Fruit fly (Drosophila melanogaster): ENCODE results near the gene PVRAP.

The PVRAP gene

DNA sequence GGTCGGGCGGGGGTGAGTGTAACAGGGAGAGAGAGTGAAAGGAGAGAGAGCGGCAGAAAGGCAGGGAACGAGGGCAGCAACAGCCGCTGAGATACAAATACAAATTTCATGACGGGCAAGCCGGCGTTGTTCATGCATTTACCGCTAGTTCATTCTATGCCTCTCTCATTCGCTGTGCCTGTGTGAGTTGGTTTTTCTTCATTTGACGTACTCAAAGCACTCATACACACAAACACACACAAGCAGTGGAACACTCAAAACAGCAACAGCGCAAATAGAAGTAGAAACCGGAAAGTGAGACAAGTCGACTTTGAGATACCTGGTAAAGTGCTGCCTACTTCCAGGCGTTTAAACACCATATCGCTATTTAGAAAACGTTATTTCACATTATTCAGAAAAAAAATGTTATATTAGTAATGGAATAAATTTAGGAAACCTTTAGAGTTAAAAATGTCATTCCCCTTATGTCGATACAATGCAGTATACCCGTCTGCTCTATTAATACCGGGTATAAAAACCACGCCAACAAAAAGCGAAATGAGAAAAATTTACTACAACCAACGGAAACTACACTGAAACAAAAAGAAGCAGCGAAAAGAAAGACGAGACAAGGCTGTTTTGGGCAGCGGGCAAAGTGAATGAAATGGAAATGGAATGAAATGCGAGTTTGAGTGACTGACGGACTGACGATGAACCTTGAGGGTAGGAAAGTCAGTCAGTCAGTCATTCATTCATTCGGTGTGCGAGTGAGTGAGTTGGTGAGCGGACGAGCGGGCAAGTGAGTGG, 20.7 kb upstream of the PVRAP start (continued):
- TF ChIP-seq CG2129 (GFP tag; IDR thresholded peaks at IDR 0.05; ENCODE audit: partially characterized antibody) (no peak), MBD-R2 (GFP tag; IDR thresholded peaks at IDR 0.05) (peak; percentile 55; the same call in 1 of the 2 replicates), Hr51 (GFP tag; optimal IDR thresholded peaks at IDR 0.05) (peak; percentile 70 to 93), Hr78 (GFP tag; optimal IDR thresholded peaks at IDR 0.05) (peak in 1 of 2 experiments; percentile 87), so (GFP tag; IDR thresholded peaks at IDR 0.05) (peak; percentile 88), sna (GFP tag; IDR thresholded peaks at IDR 0.05; ENCODE audit: partially characterized antibody) (no peak), grau (tag; optimal IDR thresholded peaks at IDR 0.05) (peak; percentile 88), CG3726 (GFP tag; IDR thresholded peaks at IDR 0.05) (peak; percentile 94), gro (GFP tag; optimal IDR thresholded peaks at IDR 0.05) (peak; percentile 54), CG15479 (GFP tag; optimal IDR thresholded peaks at IDR 0.05) (no peak), NC2β (GFP tag; optimal IDR thresholded peaks at IDR 0.05) (peak; percentile 91), ac (GFP tag; optimal IDR thresholded peaks at IDR 0.05) (peak; percentile 76), CG14710 (tag; optimal IDR thresholded peaks at IDR 0.05) (peak; percentile 96), CG18599 (GFP tag; optimal IDR thresholded peaks at IDR 0.05) (peak; percentile 90), CG16813 (GFP tag; IDR thresholded peaks at IDR 0.05; ENCODE audit: partially characterized antibody) (no peak), CG10565 (GFP tag; optimal IDR thresholded peaks at IDR 0.05) (peak; percentile 86), CG14667 (GFP tag; IDR thresholded peaks at IDR 0.05) (peak; percentile 96), CG7271 (tag; optimal IDR thresholded peaks at IDR 0.05) (peak; percentile 80), her (GFP tag; optimal IDR thresholded peaks at IDR 0.05) (peak; percentile 79), CG6854 (GFP tag; optimal IDR thresholded peaks at IDR 0.05) (peak; percentile 73), tna (GFP tag; IDR thresholded peaks at IDR 0.05; ENCODE audit: partially characterized antibody) (no peak), Bdp1 (GFP tag; optimal IDR thresholded peaks at IDR 0.05) (peak; percentile 81), CG12659 (GFP tag; optimal IDR thresholded peaks at IDR 0.05) (peak; percentile 84), peb (GFP tag; IDR thresholded peaks at IDR 0.05) (peak; percentile 97), CG17359 (tag; optimal IDR thresholded peaks at IDR 0.05) (peak; percentile 97), CG34376 (GFP tag; optimal IDR thresholded peaks at IDR 0.05) (no peak), CG15601 (tag; optimal IDR thresholded peaks at IDR 0.05) (peak; percentile 94), CG43689 (GFP tag; IDR thresholded peaks at IDR 0.05) (peak; percentile 78), CG2889 (GFP tag; IDR thresholded peaks at IDR 0.05) (peak; percentile 89), lilli (GFP tag; optimal IDR thresholded peaks at IDR 0.05) (peak; percentile 84), dpn (GFP tag; optimal IDR thresholded peaks at IDR 0.05) (peak; percentile 91 to 94), br (optimal IDR thresholded peaks at IDR 0.05) (no peak), CG6272 (GFP tag; IDR thresholded peaks at IDR 0.05) (peak; percentile 95), nom (GFP tag; optimal IDR thresholded peaks at IDR 0.05) (no peak), lola (GFP tag; optimal IDR thresholded peaks at IDR 0.05) (peak in 1 of 3 experiments; percentile 94), CG15011 (GFP tag; optimal IDR thresholded peaks at IDR 0.05) (peak; percentile 79), CG18764 (GFP tag; optimal IDR thresholded peaks at IDR 0.05) (peak; percentile 95), unc-4 (GFP tag; IDR thresholded peaks at IDR 0.05; ENCODE audit: partially characterized antibody) (peak; percentile 17; the same call in 1 of the 2 replicates), eyg (GFP tag; optimal IDR thresholded peaks at IDR 0.05) (peak; percentile 71), cato (GFP tag; optimal IDR thresholded peaks at IDR 0.05; ENCODE audit: borderline replicate concordance) (peak; percentile 91), ftz-f1 (GFP tag; optimal IDR thresholded peaks at IDR 0.05) (no peak), CG8359 (GFP tag; optimal IDR thresholded peaks at IDR 0.05; ENCODE audit: borderline replicate concordance) (peak; percentile 86), Meics (GFP tag; optimal IDR thresholded peaks at IDR 0.05) (peak; percentile 85), CG14014 (GFP tag; IDR thresholded peaks at IDR 0.05) (peak; percentile 85), CG31441 (GFP tag; IDR thresholded peaks at IDR 0.05) (peak; percentile 95), Dad (GFP tag; optimal IDR thresholded peaks at IDR 0.05) (peak; percentile 90), Atf6 (GFP tag; IDR thresholded peaks at IDR 0.05) (peak; percentile 90), kay (GFP tag; optimal IDR thresholded peaks at IDR 0.05) (peak; percentile 92)

Measured in whole organism, embryonic.